Fruit fly (Drosophila melanogaster) whole organism, embryonic: ENCODE results near the gene CG32299.

Source experiments
- ATbp ChIP-seq: fragments of 200-800 bp; sonication (Bioruptor generic); optimal IDR thresholded peaks from 2 replicates; lab custom pipeline; 2017; ENCODE audit warnings: missing biosample characterization, mild to moderate bottlenecking, missing genetic modification characterization, missing genetic modification reagents
- CG13894 ChIP-seq: fragments of 200-800 bp; sonication (Bioruptor generic); optimal IDR thresholded peaks from 3 replicates; lab custom pipeline; 2018; ENCODE audit warnings: missing biosample characterization, mild to moderate bottlenecking, missing genetic modification characterization, moderate library complexity
- CG18262 ChIP-seq: fragments of 200-800 bp; optimal IDR thresholded peaks from 3 replicates; lab custom pipeline; 2019; ENCODE audit warnings: missing biosample characterization, mild to moderate bottlenecking, missing genetic modification characterization, moderate library complexity
- CG2129 ChIP-seq: fragments of 200-800 bp; sonication (Bioruptor generic); IDR thresholded peaks from 2 replicates; pipeline ENCODE4 v1.3.6; 2022; ENCODE audit warnings: missing biosample characterization, missing genetic modification characterization; ENCODE audit not compliant: partially characterized antibody
- CG31365 ChIP-seq: fragments of 200-800 bp; sonication (Bioruptor generic); optimal IDR thresholded peaks from 2 replicates; lab custom pipeline; 2018; ENCODE audit warnings: missing biosample characterization, mild to moderate bottlenecking, missing genetic modification characterization
- CG4404 ChIP-seq: fragments of 200-800 bp; sonication (Bioruptor generic); IDR thresholded peaks from 2 replicates; pipeline ENCODE4 v1.3.6; 2022; ENCODE audit warnings: missing biosample characterization, missing genetic modification characterization
- CG6765 ChIP-seq: fragments of 200-800 bp; sonication (Bioruptor generic); optimal IDR thresholded peaks from 3 replicates; lab custom pipeline; 2017; ENCODE audit warnings: missing biosample characterization, mild to moderate bottlenecking, missing genetic modification characterization
- Fer2 ChIP-seq: fragments of 200-800 bp; sonication (Bioruptor generic); optimal IDR thresholded peaks from 2 replicates; lab custom pipeline; 2018; ENCODE audit warnings: missing biosample characterization, mild to moderate bottlenecking, missing genetic modification characterization, moderate library complexity
- NfI ChIP-seq: fragments of 200-800 bp; sonication (Bioruptor generic); optimal IDR thresholded peaks from 3 replicates; lab custom pipeline; 2018; ENCODE audit warnings: missing biosample characterization, mild to moderate bottlenecking, missing genetic modification characterization, moderate library complexity
- Ravus ChIP-seq: fragments of 200-800 bp; sonication (Bioruptor generic); IDR thresholded peaks from 2 replicates; pipeline ENCODE4 v1.3.6; 2022; ENCODE audit warnings: missing biosample characterization, missing genetic modification characterization
- sisA ChIP-seq: fragments of 200-800 bp; sonication (Bioruptor generic); IDR thresholded peaks from 2 replicates; pipeline ENCODE4 v1.3.6; 2022; ENCODE audit warnings: missing biosample characterization, missing genetic modification characterization
- tap ChIP-seq: fragments of 200-800 bp; optimal IDR thresholded peaks from 3 replicates; lab custom pipeline; 2019; ENCODE audit warnings: missing biosample characterization, mild to moderate bottlenecking, missing genetic modification characterization, moderate library complexity
- vnd ChIP-seq: fragments of 200-800 bp; sonication (Bioruptor generic); IDR thresholded peaks from 3 replicates; pipeline ENCODE4 v1.3.6; 2022; ENCODE audit warnings: missing biosample characterization, missing genetic modification characterization; ENCODE audit not compliant: partially characterized antibody

- TF ChIP-seq CG13894 (tag; lab: Kevin White, UChicago) (no peak), CG4404 (GFP tag; lab: Robert Waterston, UW) (no peak), vnd (no peak), Ravus (GFP tag; lab: Robert Waterston, UW) (no peak), sisA (GFP tag; lab: Robert Waterston, UW) (no peak), CG31365 (no peak), NfI (GFP tag; lab: Kevin White, UChicago) (no peak), CG6765 (GFP tag; lab: Kevin White, UChicago) (no peak), tap (no peak), Fer2 (tag; lab: Kevin White, UChicago) (no peak), CG2129 (GFP tag; lab: Robert Waterston, UW) (no peak), ATbp (GFP tag; lab: Kevin White, UChicago) (no peak), CG18262 (tag; lab: Kevin White, UChicago) (no peak)
These were observed 37.9 kb upstream of the CG32299 start for dm6 chr3L:2428488-2429302.
